Fruit fly (Drosophila melanogaster): ENCODE results near the gene Lgr3.

DNA sequence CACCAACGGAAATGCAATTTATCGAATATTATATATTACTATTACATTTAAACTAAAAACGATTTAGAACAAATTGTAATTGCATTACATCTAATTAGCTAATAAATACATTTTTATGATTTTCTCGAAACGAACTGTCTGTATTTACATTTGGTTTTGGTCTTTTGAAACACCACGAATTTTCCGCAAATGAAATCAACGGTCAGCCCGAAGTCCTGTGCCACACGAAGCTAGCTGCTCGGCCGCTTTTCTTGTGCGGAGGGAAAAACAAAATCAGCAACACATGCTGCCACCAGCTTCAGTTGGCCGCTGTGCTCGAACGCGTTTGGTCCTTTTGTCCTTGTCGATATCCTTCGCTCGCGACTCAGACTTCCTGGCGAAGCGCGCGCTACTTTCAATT is at the start of gene Lgr3:
- no peak for TF ChIP-seq Pif1B (GFP tag; optimal IDR thresholded peaks at IDR 0.05)
- no peak for TF ChIP-seq CG10348 (GFP tag; IDR thresholded peaks at IDR 0.05)
- no peak for TF ChIP-seq CG17806 (tag; optimal IDR thresholded peaks at IDR 0.05)
- TF ChIP-seq gl (tag; optimal IDR thresholded peaks at IDR 0.05) = no peak
- no peak for TF ChIP-seq Pif1A (GFP tag; optimal IDR thresholded peaks at IDR 0.05)
- TF ChIP-seq CG32121 (GFP tag; IDR thresholded peaks at IDR 0.05) = no peak
- TF ChIP-seq CG12605 (GFP tag; IDR thresholded peaks at IDR 0.05) = no peak
- TF ChIP-seq fd96Ca (GFP tag; IDR thresholded peaks at IDR 0.05) = no peak
- TF ChIP-seq CG13204 (GFP tag; optimal IDR thresholded peaks at IDR 0.05) = no peak
- no peak for TF ChIP-seq CG14655 (GFP tag; optimal IDR thresholded peaks at IDR 0.05)
- TF ChIP-seq Snoo (tag; optimal IDR thresholded peaks at IDR 0.05) = no peak
